Worm (Caenorhabditis elegans): Measurements from ENCODE around the gene ZK470.6.

Gene ZK470.6

ce11 chrX:4190537-4191144, 13.3 kb upstream of the ZK470.6 start, which contains the start of gene vha-12 (continued):
- TF ChIP-seq Y67H2A.10 (GFP tag; conservative IDR thresholded peaks at IDR 0.05) (peak; percentile 80), nfyb-1 (GFP tag; IDR thresholded peaks at IDR 0.05) (peak; percentile 84), ztf-18 (tag; optimal IDR thresholded peaks at IDR 0.05) (peak; percentile 26), attf-5 (GFP tag; optimal IDR thresholded peaks at IDR 0.05) (peak; percentile 84), B0336.3 (GFP tag; IDR thresholded peaks at IDR 0.05) (peak; percentile 66; the same call in 1 of the 2 replicates), ceh-27 (GFP tag; optimal IDR thresholded peaks at IDR 0.05) (peak; percentile 89), snpc-1.1 (tag; optimal IDR thresholded peaks at IDR 0.05; ENCODE audit: insufficient read depth) (no peak), F23B12.7 (tag; optimal IDR thresholded peaks at IDR 0.05; ENCODE audit: insufficient read depth) (peak; percentile 50), C06A6.2 (GFP tag; conservative IDR thresholded peaks at IDR 0.05) (peak; percentile 80), tlf-1 (GFP tag; optimal IDR thresholded peaks at IDR 0.05) (peak; percentile 35), zfh-2 (GFP tag; conservative IDR thresholded peaks at IDR 0.05) (peak; percentile 93), ets-4 (GFP tag; optimal IDR thresholded peaks at IDR 0.05) (peak; percentile 52), efl-1 (GFP tag; optimal IDR thresholded peaks at IDR 0.05) (peak; percentile 16), repo-1 (tag; optimal IDR thresholded peaks at IDR 0.05) (peak; percentile 70), ztf-26 (tag; optimal IDR thresholded peaks at IDR 0.05) (peak; percentile 77), B0035.1 (tag; optimal IDR thresholded peaks at IDR 0.05) (peak; percentile 10), Y53G8AR.9 (GFP tag; conservative IDR thresholded peaks at IDR 0.05) (peak; percentile 52; the same call in 1 of the 2 replicates), akir-1 (GFP tag; optimal IDR thresholded peaks at IDR 0.05) (peak; percentile 55), ccch-3 (GFP tag; optimal IDR thresholded peaks at IDR 0.05) (no peak), ZK185.1 (tag; optimal IDR thresholded peaks at IDR 0.05; ENCODE audit: poor library complexity, severe bottlenecking) (peak; percentile 61), C17E4.6 (GFP tag; IDR thresholded peaks at IDR 0.05) (0 out of 2 replicates have a peak, but pooled peaks have one; percentile 12), ztf-6 (GFP tag; IDR thresholded peaks at IDR 0.05) (no peak), F57C9.4 (tag; optimal IDR thresholded peaks at IDR 0.05) (no peak), madf-10 (tag; optimal IDR thresholded peaks at IDR 0.05) (peak; percentile 74), cebp-1 (GFP tag; IDR thresholded peaks at IDR 0.05) (no peak), cebp-1 (tag; optimal IDR thresholded peaks at IDR 0.05) (no peak), ztf-22 (GFP tag; optimal IDR thresholded peaks at IDR 0.05) (no peak), snpc-1.3 (tag; optimal IDR thresholded peaks at IDR 0.05; ENCODE audit: insufficient read depth) (no peak), F33H1.4 (GFP tag; IDR thresholded peaks at IDR 0.05) (peak; percentile 85), K11D2.4 (GFP tag; IDR thresholded peaks at IDR 0.05) (peak; percentile 83), let-607 (tag; optimal IDR thresholded peaks at IDR 0.05) (peak; percentile 82), somi-1 (GFP tag; optimal IDR thresholded peaks at IDR 0.05) (peak; percentile 64), hmg-1.2 (GFP tag; IDR thresholded peaks at IDR 0.05) (peak; percentile 94), nhr-80 (tag; optimal IDR thresholded peaks at IDR 0.05) (peak; percentile 96), lin-26 (GFP tag; IDR thresholded peaks at IDR 0.05) (0 out of 2 replicates have a peak, but pooled peaks have one; percentile 57), lin-35 (GFP tag; optimal IDR thresholded peaks at IDR 0.05) (peak in 1 of 3 experiments; percentile 75), ekl-4 (GFP tag; IDR thresholded peaks at IDR 0.05) (peak; percentile 91), unc-62 (GFP tag; optimal IDR thresholded peaks at IDR 0.05) (peak; percentile 66), snpc-4 (GFP tag; optimal IDR thresholded peaks at IDR 0.05) (no peak), snpc-4 (tag; optimal IDR thresholded peaks at IDR 0.05) (peak in 1 of 4 experiments; percentile 54), pbrm-1 (GFP tag; IDR thresholded peaks at IDR 0.05) (peak; percentile 76), athp-1 (tag; optimal IDR thresholded peaks at IDR 0.05) (peak; percentile 35), rcor-1 (GFP tag; IDR thresholded peaks at IDR 0.05) (peak; percentile 40; the same call in 1 of the 2 replicates), nfya-1 (tag; optimal IDR thresholded peaks at IDR 0.05; ENCODE audit: borderline replicate concordance, insufficient read depth) (no peak)

Data from whole organism, young adult.